Worm (Caenorhabditis elegans): ENCODE measurements around the gene str-151.

DNA sequence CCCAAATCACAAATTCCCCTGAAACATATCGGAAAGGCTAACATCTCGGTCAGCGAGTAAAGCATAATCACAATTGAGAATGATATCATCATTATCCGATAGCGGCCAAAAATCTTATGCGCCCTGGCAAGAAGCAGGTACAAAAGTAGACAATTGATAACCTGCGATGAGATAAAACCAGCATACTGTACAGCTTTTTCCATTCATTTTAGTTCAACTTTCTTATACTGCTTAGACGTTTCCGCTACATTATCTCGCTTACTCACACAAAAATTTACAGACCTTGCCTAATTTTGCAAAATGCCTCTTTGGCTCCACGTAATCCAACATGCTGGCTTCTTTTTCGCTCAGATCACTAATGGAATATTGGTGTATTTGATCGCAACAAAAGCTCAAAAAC lies 7.0 kb downstream of the str-151 start, which contains the start of gene str-150:
- TF ChIP-seq zip-8 (tag; optimal IDR thresholded peaks at IDR 0.05) (no peak), blmp-1 (tag; optimal IDR thresholded peaks at IDR 0.05) (no peak), mep-1 (tag; optimal IDR thresholded peaks at IDR 0.05) (no peak), pha-4 (tag; optimal IDR thresholded peaks at IDR 0.05) (no peak), sptf-1 (tag; optimal IDR thresholded peaks at IDR 0.05) (no peak), elt-1 (tag; optimal IDR thresholded peaks at IDR 0.05; ENCODE audit: borderline replicate concordance, insufficient read depth) (no peak), ztf-11 (tag; optimal IDR thresholded peaks at IDR 0.05) (no peak), nhr-76 (tag; optimal IDR thresholded peaks at IDR 0.05) (no peak), ceh-39 (tag; optimal IDR thresholded peaks at IDR 0.05) (no peak), ces-1 (GFP tag; optimal IDR thresholded peaks at IDR 0.05) (no peak), M03D4.4 (tag; optimal IDR thresholded peaks at IDR 0.05) (no peak), lin-13 (tag; optimal IDR thresholded peaks at IDR 0.05) (no peak), unc-62 (GFP tag; optimal IDR thresholded peaks at IDR 0.05) (no peak)

All from whole organism, mixed stage, embryonic.